Worm (Caenorhabditis elegans) whole organism, young adult: Measurements from ENCODE around the gene T22D1.17.

ENCODE experiments used
- F49E8.2 ChIP-seq: sonication (generic microtip); optimal IDR thresholded peaks from 3 replicates; lab custom pipeline; 2017; ENCODE audit warnings: missing genetic modification characterization, mild to moderate bottlenecking, missing compliant biosample characterization, antibody characterized with exemption, moderate library complexity; ENCODE audit not compliant: insufficient read depth
- ama-1 ChIP-seq, 3 experiments: fragments of 150-350 bp in 1 of 3; sonication (generic microtip) in 2 of 3; optimal IDR thresholded peaks; 2 replicates each; lab custom pipeline; 2014 to 2018; ENCODE audit warnings: missing biosample characterization in 2 of 3, missing genetic modification characterization in 2 of 3, missing genetic modification reagents in 2 of 3
- fkh-3 ChIP-seq: sonication (generic microtip); optimal IDR thresholded peaks from 2 replicates; lab custom pipeline; 2016; ENCODE audit warnings: mild to moderate bottlenecking, missing genetic modification characterization, missing compliant biosample characterization
- tbx-9 ChIP-seq: sonication (generic microtip); optimal IDR thresholded peaks from 2 replicates; lab custom pipeline; 2016; ENCODE audit warnings: borderline replicate concordance, missing genetic modification characterization, inconsistent platforms, missing compliant biosample characterization

- no peak for TF ChIP-seq tbx-9 (tag; lab: Kevin White, UChicago)
- no peak for TF ChIP-seq F49E8.2 (tag; lab: Kevin White, UChicago)
- TF ChIP-seq ama-1 (optimal IDR thresholded peaks at IDR 0.05; lab: Kevin White, UChicago) = no peak
- no peak for TF ChIP-seq ama-1 (GFP tag; optimal IDR thresholded peaks at IDR 0.05; lab: Kevin White, UChicago)
- TF ChIP-seq fkh-3 (tag; lab: Kevin White, UChicago) = no peak
Measured at ce11 chrIV:6887601-6888099, 18.1 kb upstream of the T22D1.17 start, which contains the start of the genes T05A12.3 and T05A12.4.
